Worm (Caenorhabditis elegans) whole organism, mixed stage, embryonic: Measurements from ENCODE around the gene R160.6.

Experiments
- elt-3 ChIP-seq: fragments of 150-350 bp; optimal IDR thresholded peaks from 2 replicates; lab custom pipeline; 2014; ENCODE audit warnings: missing biosample characterization, missing genetic modification characterization
- lsy-2 ChIP-seq: fragments of 150-350 bp; optimal IDR thresholded peaks from 2 replicates; lab custom pipeline; 2014; ENCODE audit warnings: missing biosample characterization, missing genetic modification characterization
- nhr-237 ChIP-seq: fragments of 150-350 bp; optimal IDR thresholded peaks from 2 replicates; lab custom pipeline; 2014; ENCODE audit warnings: missing biosample characterization, missing genetic modification characterization
- nhr-28 ChIP-seq: fragments of 150-350 bp; optimal IDR thresholded peaks from 2 replicates; lab custom pipeline; 2014; ENCODE audit warnings: missing biosample characterization, missing genetic modification characterization
- pha-4 ChIP-seq: fragments of 150-350 bp; optimal IDR thresholded peaks from 2 replicates; lab custom pipeline; 2018; ENCODE audit warnings: missing biosample characterization, missing genetic modification reagents, missing genetic modification characterization

DNA sequence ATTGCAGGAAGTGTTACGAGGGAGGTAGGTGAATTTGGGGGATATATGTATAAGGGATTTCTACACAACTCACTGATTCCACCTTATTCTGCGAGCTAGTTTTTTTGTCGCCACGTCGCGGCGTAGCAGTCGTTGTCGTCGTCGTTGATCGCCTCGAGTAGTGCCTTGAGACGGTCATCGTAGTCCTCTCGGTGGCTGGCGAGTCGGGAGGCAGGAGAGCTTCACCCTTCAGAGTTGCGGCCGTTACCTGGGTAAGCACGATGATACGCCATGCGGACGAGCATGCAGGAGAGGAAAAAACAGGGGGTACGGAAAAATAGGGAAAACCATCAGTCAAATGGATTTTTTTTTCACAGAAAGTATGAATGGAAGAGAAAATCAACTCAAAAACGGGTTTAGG lies 40.2 kb upstream of the R160.6 start:
- no peak for TF ChIP-seq nhr-237 (tag; lab: Kevin White, UChicago)
- no peak for TF ChIP-seq pha-4
- TF ChIP-seq lsy-2 (tag; lab: Kevin White, UChicago): no peak
- TF ChIP-seq nhr-28 (tag; lab: Kevin White, UChicago): no peak
- no peak for TF ChIP-seq elt-3 (tag; lab: Kevin White, UChicago)
